Worm (Caenorhabditis elegans): ENCODE measurements around the gene cthd-1.

Gene cthd-1

DNA sequence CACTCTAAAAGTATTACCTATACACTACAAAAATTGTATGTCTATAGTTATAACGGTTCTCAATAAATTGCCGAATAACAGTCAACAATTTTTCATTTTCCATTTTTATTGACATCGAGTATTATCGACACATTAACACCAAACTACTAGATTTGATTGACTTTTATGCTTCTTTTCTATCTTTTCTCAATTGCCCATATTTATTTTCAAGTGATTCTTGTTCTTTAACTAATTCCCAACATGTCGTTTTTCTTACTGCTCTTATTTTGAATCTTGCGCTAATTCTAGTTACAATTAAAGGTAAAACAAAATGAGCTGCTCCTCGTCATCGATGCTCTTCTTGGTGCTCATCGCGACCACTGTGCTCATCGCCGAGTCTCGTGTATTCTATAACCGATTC is at the start of gene cthd-1:
Gene cthd-1 (plus strand): TSS at position 301 of the 400 bp plus-strand sequence.
- TF ChIP-seq B0310.2 (tag; optimal IDR thresholded peaks at IDR 0.05) (no peak), hmbx-1 (tag; optimal IDR thresholded peaks at IDR 0.05) (no peak)

DNA sequence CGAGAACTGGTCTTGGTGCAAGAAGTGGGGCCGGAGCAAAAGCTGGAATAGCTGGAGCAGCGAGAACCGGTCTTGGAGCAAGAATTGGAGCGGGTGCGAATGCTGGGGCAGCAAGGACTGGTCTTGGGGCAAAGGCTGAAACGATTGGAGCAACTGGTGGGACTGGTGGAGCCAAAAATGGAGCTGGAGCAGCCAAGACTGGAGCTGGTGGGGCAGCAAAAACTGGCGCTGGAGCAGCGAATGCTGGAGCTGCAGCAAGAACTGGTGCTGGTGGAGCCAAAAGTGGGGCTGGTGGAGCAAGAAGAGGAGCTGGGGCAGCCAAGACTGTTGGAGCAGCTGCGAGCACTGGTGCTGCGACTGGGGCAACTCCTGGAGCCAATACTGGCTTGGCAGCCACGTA is 49.5 kb upstream of the cthd-1 start:
- TF ChIP-seq hmg-4 (GFP tag; optimal IDR thresholded peaks at IDR 0.05): peak; percentile 5
- TF ChIP-seq flt-1 (GFP tag; IDR thresholded peaks at IDR 0.05): no peak

DNA sequence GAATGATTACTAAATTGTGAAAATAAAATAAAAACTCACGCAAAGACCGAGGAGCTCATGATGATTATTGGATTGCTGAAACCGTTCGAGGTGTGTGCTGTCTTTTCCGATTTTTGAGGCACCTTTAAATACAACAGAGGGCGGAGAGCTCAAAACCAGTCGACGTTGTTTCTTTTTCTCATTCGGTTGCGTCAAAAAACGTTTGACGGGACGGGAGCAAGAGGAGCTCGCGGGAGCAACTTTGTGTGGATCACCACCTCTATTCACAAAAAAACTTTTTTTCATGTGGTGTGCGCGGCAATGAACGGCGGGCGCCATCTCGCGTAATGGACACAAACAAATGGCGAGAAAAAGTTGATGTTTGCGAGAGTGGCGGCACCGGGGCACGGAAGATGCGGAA is 49.0 kb upstream of the cthd-1 start, which contains the start of gene idpc-3:
Gene idpc-3 (minus strand): TSS at position 101 of the 400 bp plus-strand sequence.
- no peak for TF ChIP-seq hmbx-1 (tag; optimal IDR thresholded peaks at IDR 0.05)
- TF ChIP-seq scrt-1 (GFP tag; IDR thresholded peaks at IDR 0.05): no peak
- TF ChIP-seq pes-1 (GFP tag; IDR thresholded peaks at IDR 0.05): no peak
- no peak for TF ChIP-seq sea-1 (GFP tag; conservative IDR thresholded peaks at IDR 0.05)
- TF ChIP-seq hmg-4 (GFP tag; optimal IDR thresholded peaks at IDR 0.05): no peak
- TF ChIP-seq B0310.2 (tag; optimal IDR thresholded peaks at IDR 0.05): no peak
- no peak for TF ChIP-seq tra-4 (tag; optimal IDR thresholded peaks at IDR 0.05)
- no peak for TF ChIP-seq tbx-11 (GFP tag; IDR thresholded peaks at IDR 0.05)
- no peak for TF ChIP-seq hnd-1 (tag; optimal IDR thresholded peaks at IDR 0.05)
- TF ChIP-seq tbx-37 (GFP tag; conservative IDR thresholded peaks at IDR 0.05): no peak
- TF ChIP-seq F13C5.2 (tag; optimal IDR thresholded peaks at IDR 0.05): no peak
- no peak for TF ChIP-seq ama-1 (optimal IDR thresholded peaks at IDR 0.05)
- TF ChIP-seq aly-1 (tag; optimal IDR thresholded peaks at IDR 0.05): no peak
- TF ChIP-seq flt-1 (GFP tag; IDR thresholded peaks at IDR 0.05): no peak

DNA sequence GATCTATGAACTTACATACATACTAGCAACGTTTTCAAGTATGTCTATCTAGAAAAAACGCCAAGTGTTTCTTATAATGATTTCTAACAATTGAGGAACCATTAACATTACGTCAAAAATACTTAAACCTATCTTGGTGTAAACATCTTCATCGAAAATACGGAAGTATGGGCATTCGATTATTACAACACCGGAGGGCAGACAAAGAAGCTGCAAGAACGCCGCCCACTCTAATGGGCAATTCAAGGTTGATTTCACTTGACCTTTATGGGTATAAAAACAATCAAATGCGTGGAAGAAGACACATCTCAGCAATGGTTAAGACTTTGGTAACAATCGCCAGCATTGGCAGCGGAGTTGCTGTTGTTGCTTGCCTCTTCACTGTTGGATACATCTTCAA is 48.4 kb upstream of the cthd-1 start, which contains the start of gene col-146:
Gene col-146 (plus strand): TSS at position 301 of the 400 bp plus-strand sequence.
- TF ChIP-seq aly-1 (tag; optimal IDR thresholded peaks at IDR 0.05) (no peak), F13C5.2 (tag; optimal IDR thresholded peaks at IDR 0.05) (no peak), tra-4 (tag; optimal IDR thresholded peaks at IDR 0.05) (no peak), flt-1 (GFP tag; IDR thresholded peaks at IDR 0.05) (no peak), B0310.2 (tag; optimal IDR thresholded peaks at IDR 0.05) (no peak), tbx-11 (GFP tag; IDR thresholded peaks at IDR 0.05) (no peak), ceh-36 (tag; optimal IDR thresholded peaks at IDR 0.05) (no peak), ceh-13 (GFP tag; optimal IDR thresholded peaks at IDR 0.05) (no peak), scrt-1 (GFP tag; IDR thresholded peaks at IDR 0.05) (no peak), sea-1 (GFP tag; conservative IDR thresholded peaks at IDR 0.05) (no peak), hmbx-1 (tag; optimal IDR thresholded peaks at IDR 0.05) (no peak), hmg-4 (GFP tag; optimal IDR thresholded peaks at IDR 0.05) (no peak), tbx-37 (GFP tag; conservative IDR thresholded peaks at IDR 0.05) (no peak), pes-1 (GFP tag; IDR thresholded peaks at IDR 0.05) (no peak), ama-1 (optimal IDR thresholded peaks at IDR 0.05) (no peak), hnd-1 (tag; optimal IDR thresholded peaks at IDR 0.05) (no peak), ets-7 (tag; optimal IDR thresholded peaks at IDR 0.05) (no peak)

DNA sequence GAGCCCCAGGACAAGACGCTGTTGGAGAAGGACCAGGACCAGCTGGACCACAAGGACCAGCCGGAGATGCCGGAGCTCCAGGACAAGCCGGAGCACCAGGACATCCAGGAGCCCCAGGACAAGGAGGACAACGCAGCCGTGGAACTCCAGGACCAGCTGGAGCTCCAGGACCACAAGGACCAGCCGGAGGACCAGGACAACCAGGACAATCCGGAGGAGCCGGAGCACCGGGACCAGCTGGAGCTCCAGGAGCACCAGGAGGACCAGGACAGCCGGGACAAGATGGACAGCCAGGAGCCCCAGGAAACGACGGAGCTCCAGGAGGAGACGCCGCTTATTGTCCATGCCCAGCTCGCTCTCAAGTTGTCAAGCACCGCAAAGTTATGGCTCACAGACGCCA is 47.5 kb upstream of the cthd-1 start:
- TF ChIP-seq hmbx-1 (tag; optimal IDR thresholded peaks at IDR 0.05): no peak
- TF ChIP-seq B0310.2 (tag; optimal IDR thresholded peaks at IDR 0.05): no peak
- no peak for TF ChIP-seq ceh-36 (tag; optimal IDR thresholded peaks at IDR 0.05)

DNA sequence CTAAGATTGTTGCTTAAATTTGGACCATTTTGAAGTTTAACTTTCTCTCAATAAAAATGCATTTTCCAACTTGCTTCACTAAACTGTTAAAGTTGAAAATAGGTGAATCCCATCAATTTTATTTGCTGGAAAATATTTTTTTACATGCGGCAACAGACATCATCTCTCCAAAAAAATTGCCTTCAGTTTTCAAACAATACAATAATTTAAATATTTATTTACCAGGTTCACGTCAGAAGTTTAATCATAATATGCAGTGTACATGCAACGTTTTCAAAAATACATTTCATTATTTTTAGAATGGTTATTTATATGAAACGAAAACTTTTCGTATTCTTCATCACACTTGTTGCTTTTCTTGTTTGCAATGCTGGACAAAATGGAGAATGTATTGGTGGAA is 47.1 kb upstream of the cthd-1 start, which contains the start of gene T06E4.5:
Gene T06E4.5 (plus strand): TSS at position 301 of the 400 bp plus-strand sequence.
- TF ChIP-seq hmg-4 (GFP tag; optimal IDR thresholded peaks at IDR 0.05): no peak
- no peak for TF ChIP-seq B0310.2 (tag; optimal IDR thresholded peaks at IDR 0.05)
- no peak for TF ChIP-seq tbx-37 (GFP tag; conservative IDR thresholded peaks at IDR 0.05)
- TF ChIP-seq tra-4 (tag; optimal IDR thresholded peaks at IDR 0.05): no peak
- TF ChIP-seq flt-1 (GFP tag; IDR thresholded peaks at IDR 0.05): no peak
- TF ChIP-seq hmbx-1 (tag; optimal IDR thresholded peaks at IDR 0.05): no peak
- no peak for TF ChIP-seq ama-1 (optimal IDR thresholded peaks at IDR 0.05)
- TF ChIP-seq ceh-36 (tag; optimal IDR thresholded peaks at IDR 0.05): no peak

DNA sequence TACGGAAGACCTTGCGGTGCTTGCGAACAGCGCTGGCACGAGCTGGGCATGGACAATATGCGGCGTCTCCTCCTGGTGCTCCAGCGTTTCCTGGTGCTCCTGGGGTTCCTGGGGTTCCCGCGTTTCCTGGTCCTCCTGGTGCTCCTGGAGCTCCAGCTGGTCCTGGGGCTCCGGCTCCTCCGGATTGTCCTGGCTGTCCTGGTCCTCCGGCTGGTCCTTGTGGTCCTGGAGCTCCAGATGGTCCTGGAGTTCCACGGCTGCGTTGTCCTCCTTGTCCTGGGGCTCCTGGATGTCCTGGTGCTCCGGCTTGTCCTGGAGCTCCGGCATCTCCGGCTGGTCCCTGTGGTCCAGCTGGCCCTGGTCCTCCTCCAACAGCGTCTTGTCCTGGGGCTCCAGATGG is 45.7 kb upstream of the cthd-1 start:
- TF ChIP-seq ceh-36 (tag; optimal IDR thresholded peaks at IDR 0.05) (no peak), sea-1 (GFP tag; conservative IDR thresholded peaks at IDR 0.05) (no peak), pes-1 (GFP tag; IDR thresholded peaks at IDR 0.05) (no peak), tra-4 (tag; optimal IDR thresholded peaks at IDR 0.05) (no peak), F13C5.2 (tag; optimal IDR thresholded peaks at IDR 0.05) (no peak), hnd-1 (tag; optimal IDR thresholded peaks at IDR 0.05) (no peak), hmg-4 (GFP tag; optimal IDR thresholded peaks at IDR 0.05) (no peak), ama-1 (optimal IDR thresholded peaks at IDR 0.05) (no peak), aly-1 (tag; optimal IDR thresholded peaks at IDR 0.05) (no peak), hmbx-1 (tag; optimal IDR thresholded peaks at IDR 0.05) (no peak), scrt-1 (GFP tag; IDR thresholded peaks at IDR 0.05) (no peak), tbx-37 (GFP tag; conservative IDR thresholded peaks at IDR 0.05) (no peak), ceh-13 (GFP tag; optimal IDR thresholded peaks at IDR 0.05) (no peak), tbx-11 (GFP tag; IDR thresholded peaks at IDR 0.05) (no peak), B0310.2 (tag; optimal IDR thresholded peaks at IDR 0.05) (no peak), flt-1 (GFP tag; IDR thresholded peaks at IDR 0.05) (no peak), ets-7 (tag; optimal IDR thresholded peaks at IDR 0.05) (no peak)

DNA sequence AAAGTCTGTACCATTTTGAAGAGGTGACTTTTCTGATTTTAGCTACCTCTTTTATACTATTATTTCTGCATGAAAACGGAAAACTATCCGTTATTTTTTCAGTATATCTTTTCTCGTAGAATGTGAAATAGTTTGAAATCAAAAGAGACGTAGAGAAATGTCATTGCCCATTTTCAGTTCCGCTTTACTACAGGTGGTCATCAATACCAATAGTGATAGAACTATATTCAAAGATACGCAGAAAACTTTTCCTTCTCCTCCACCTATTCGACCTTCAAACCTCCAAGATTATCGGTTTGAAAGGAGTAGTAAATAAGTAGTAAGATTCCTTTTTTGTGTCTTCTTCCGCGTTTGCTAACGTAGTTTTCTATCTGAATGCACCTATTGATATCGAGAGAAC is 44.8 kb upstream of the cthd-1 start, which contains the start of gene col-147:
Gene col-147 (minus strand): TSS at position 26 of the 400 bp plus-strand sequence.
- no peak for TF ChIP-seq F13C5.2 (tag; optimal IDR thresholded peaks at IDR 0.05)
- TF ChIP-seq hmbx-1 (tag; optimal IDR thresholded peaks at IDR 0.05): no peak
- TF ChIP-seq hmg-4 (GFP tag; optimal IDR thresholded peaks at IDR 0.05): no peak
- TF ChIP-seq ceh-13 (GFP tag; optimal IDR thresholded peaks at IDR 0.05): no peak
- TF ChIP-seq hnd-1 (tag; optimal IDR thresholded peaks at IDR 0.05): no peak
- no peak for TF ChIP-seq ceh-36 (tag; optimal IDR thresholded peaks at IDR 0.05)
- no peak for TF ChIP-seq scrt-1 (GFP tag; IDR thresholded peaks at IDR 0.05)
